Worm (Caenorhabditis elegans) whole organism, L1 larva: ENCODE results near the gene srlf-13.

ENCODE experiments used
- aly-2 ChIP-seq: fragments of 150-350 bp; optimal IDR thresholded peaks from 2 replicates; lab custom pipeline; 2014; ENCODE audit warnings: missing biosample characterization, missing genetic modification characterization
- pqm-1 ChIP-seq: sonication (generic microtip); optimal IDR thresholded peaks from 3 replicates; lab custom pipeline; 2017; ENCODE audit warnings: missing biosample characterization, missing genetic modification characterization

DNA sequence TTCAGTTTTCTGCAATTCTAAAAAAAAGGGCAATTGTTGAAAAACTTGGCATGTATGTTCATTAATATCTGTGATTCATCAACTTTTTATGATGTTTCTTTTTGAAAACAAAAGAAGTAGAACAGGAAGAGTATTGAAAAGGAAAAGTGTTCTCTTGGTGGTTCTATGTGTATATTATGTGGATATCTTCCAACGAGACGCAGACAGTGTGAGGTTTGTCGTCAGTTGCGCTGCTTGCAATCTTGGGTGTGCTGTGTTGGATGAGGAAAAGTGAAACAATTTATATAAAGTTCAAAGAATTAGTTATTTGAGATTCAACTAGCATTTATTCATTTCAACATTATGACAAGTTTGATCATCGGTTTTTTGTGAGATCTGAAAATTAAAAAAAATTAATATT lies 44.0 kb downstream of the srlf-13 start:
- TF ChIP-seq pqm-1 (tag; lab: Kevin White, UChicago) (no peak), aly-2 (tag; lab: Kevin White, UChicago) (no peak)
